Fruit fly (Drosophila melanogaster) whole organism, prepupa: ENCODE measurements around the gene CG43702.
A peak's percentile ranks its signal among the peaks of the same experiment; 100 is the strongest.

ENCODE experiments used
- Blimp-1 ChIP-seq: fragments of 200-800 bp; sonication (Bioruptor generic); optimal IDR thresholded peaks from 3 replicates; lab custom pipeline; 2017; ENCODE audit warnings: missing biosample characterization, missing genetic modification characterization, mild to moderate bottlenecking, moderate library complexity, missing genetic modification reagents
- CG10669 ChIP-seq: fragments of 200-800 bp; sonication (Bioruptor generic); optimal IDR thresholded peaks from 3 replicates; lab custom pipeline; 2018; ENCODE audit warnings: missing biosample characterization, mild to moderate bottlenecking, missing genetic modification characterization, moderate library complexity
- CG11294 ChIP-seq: fragments of 200-800 bp; sonication (Bioruptor generic); IDR thresholded peaks from 2 replicates; pipeline ENCODE4 v1.3.6; 2022; ENCODE audit warnings: missing biosample characterization, missing genetic modification characterization
- CG11762 ChIP-seq: fragments of 200-800 bp; sonication (Bioruptor generic); optimal IDR thresholded peaks from 3 replicates; lab custom pipeline; 2016; ENCODE audit warnings: missing biosample characterization, missing genetic modification characterization; ENCODE audit not compliant: insufficient read depth
- CG11902 ChIP-seq: fragments of 200-800 bp; sonication (Bioruptor generic); optimal IDR thresholded peaks from 3 replicates; lab custom pipeline; 2016; ENCODE audit warnings: missing biosample characterization, missing genetic modification characterization
- CG16779 ChIP-seq: fragments of 200-800 bp; sonication (Bioruptor generic); optimal IDR thresholded peaks from 3 replicates; lab custom pipeline; 2017; ENCODE audit warnings: missing biosample characterization, mild to moderate bottlenecking, missing genetic modification characterization
- CG3032 ChIP-seq: fragments of 200-800 bp; optimal IDR thresholded peaks from 2 replicates; lab custom pipeline; 2019; ENCODE audit warnings: missing biosample characterization, mild to moderate bottlenecking, missing genetic modification characterization, moderate library complexity
- CG31627 ChIP-seq: fragments of 200-800 bp; sonication (Bioruptor generic); optimal IDR thresholded peaks from 3 replicates; lab custom pipeline; 2016; ENCODE audit warnings: missing biosample characterization, missing genetic modification characterization
- CG32006 ChIP-seq: fragments of 200-800 bp; sonication (Bioruptor generic); optimal IDR thresholded peaks from 3 replicates; lab custom pipeline; 2017; ENCODE audit warnings: missing biosample characterization, mild to moderate bottlenecking, missing genetic modification characterization
- CG34406 ChIP-seq: fragments of 200-800 bp; sonication (Bioruptor generic); optimal IDR thresholded peaks from 3 replicates; lab custom pipeline; 2016; ENCODE audit warnings: missing biosample characterization, missing genetic modification characterization
- CG3919 ChIP-seq: fragments of 200-800 bp; sonication (Bioruptor generic); optimal IDR thresholded peaks from 3 replicates; lab custom pipeline; 2016; ENCODE audit warnings: missing biosample characterization, missing genetic modification characterization
- CG4318 ChIP-seq: fragments of 200-800 bp; sonication (Bioruptor generic); optimal IDR thresholded peaks from 3 replicates; lab custom pipeline; 2017; ENCODE audit warnings: missing biosample characterization, mild to moderate bottlenecking, missing genetic modification characterization
- CG6276 ChIP-seq: fragments of 200-800 bp; sonication (Bioruptor generic); optimal IDR thresholded peaks from 2 replicates; lab custom pipeline; 2017; ENCODE audit warnings: missing biosample characterization, mild to moderate bottlenecking, missing genetic modification characterization
- CG6792 ChIP-seq: fragments of 200-800 bp; sonication (Bioruptor generic); optimal IDR thresholded peaks from 3 replicates; lab custom pipeline; 2016; ENCODE audit warnings: missing biosample characterization, missing genetic modification characterization
- CG6808 ChIP-seq: fragments of 200-800 bp; sonication (Bioruptor generic); optimal IDR thresholded peaks from 3 replicates; lab custom pipeline; 2017; ENCODE audit warnings: missing biosample characterization, missing genetic modification characterization, mild to moderate bottlenecking, moderate library complexity, missing genetic modification reagents
- CG6854 ChIP-seq: fragments of 200-800 bp; sonication (Bioruptor generic); optimal IDR thresholded peaks from 2 replicates; lab custom pipeline; 2017; ENCODE audit warnings: missing biosample characterization, mild to moderate bottlenecking, missing genetic modification characterization
- CG7368 ChIP-seq: fragments of 200-800 bp; sonication (Bioruptor generic); optimal IDR thresholded peaks from 3 replicates; lab custom pipeline; 2016; ENCODE audit warnings: missing biosample characterization, missing genetic modification characterization
- CG8119 ChIP-seq: fragments of 200-800 bp; sonication (Bioruptor generic); IDR thresholded peaks from 3 replicates; pipeline ENCODE4 v1.3.6; 2022; ENCODE audit warnings: missing biosample characterization, missing genetic modification characterization
- CG8319 ChIP-seq: fragments of 200-800 bp; sonication (Bioruptor generic); optimal IDR thresholded peaks from 3 replicates; lab custom pipeline; 2016; ENCODE audit warnings: missing biosample characterization, missing genetic modification characterization
- CG9139 ChIP-seq: fragments of 200-800 bp; sonication (Bioruptor generic); optimal IDR thresholded peaks from 3 replicates; lab custom pipeline; 2017; ENCODE audit warnings: missing biosample characterization, mild to moderate bottlenecking, missing genetic modification characterization
- Eip75B ChIP-seq: fragments of 200-800 bp; sonication (Bioruptor generic); optimal IDR thresholded peaks from 3 replicates; lab custom pipeline; 2016; ENCODE audit warnings: missing biosample characterization, missing genetic modification characterization
- Eip78C ChIP-seq: fragments of 200-800 bp; sonication (Bioruptor generic); peaks from one replicate; lab custom pipeline; 2016; ENCODE audit warnings: missing biosample characterization, missing genetic modification characterization
- Eip93F ChIP-seq: fragments of 200-800 bp; sonication (Bioruptor generic); optimal IDR thresholded peaks from 2 replicates; lab custom pipeline; 2016; ENCODE audit warnings: missing biosample characterization, mild to moderate bottlenecking, missing genetic modification characterization
- Hr38 ChIP-seq: sonication (Bioruptor generic); optimal IDR thresholded peaks from 2 replicates; lab custom pipeline; 2016; ENCODE audit warnings: missing biosample characterization, missing genetic modification characterization
- Hr4 ChIP-seq: fragments of 200-800 bp; sonication (Bioruptor generic); optimal IDR thresholded peaks from 3 replicates; lab custom pipeline; 2016; ENCODE audit warnings: missing biosample characterization, missing genetic modification characterization
- OdsH ChIP-seq: fragments of 200-800 bp; sonication (Bioruptor generic); optimal IDR thresholded peaks from 3 replicates; lab custom pipeline; 2016; ENCODE audit warnings: missing biosample characterization, missing genetic modification characterization
- Smox ChIP-seq: fragments of 200-800 bp; sonication (Bioruptor generic); optimal IDR thresholded peaks from 3 replicates; lab custom pipeline; 2016; ENCODE audit warnings: missing biosample characterization, missing genetic modification characterization
- Sox102F ChIP-seq: fragments of 200-800 bp; sonication (Bioruptor generic); optimal IDR thresholded peaks from 2 replicates; lab custom pipeline; 2016; ENCODE audit warnings: missing biosample characterization, mild to moderate bottlenecking, missing genetic modification characterization
- Sox14 ChIP-seq: fragments of 200-800 bp; sonication (Bioruptor generic); optimal IDR thresholded peaks from 3 replicates; lab custom pipeline; 2016; ENCODE audit warnings: missing biosample characterization, missing genetic modification characterization
- Sox15 ChIP-seq: fragments of 200-800 bp; sonication (Bioruptor generic); optimal IDR thresholded peaks from 3 replicates; lab custom pipeline; 2016; ENCODE audit warnings: missing biosample characterization, missing genetic modification characterization
- achi ChIP-seq: fragments of 200-800 bp; sonication (Bioruptor generic); optimal IDR thresholded peaks from 3 replicates; lab custom pipeline; 2016; ENCODE audit warnings: missing biosample characterization, missing genetic modification characterization
- acj6 ChIP-seq: fragments of 200-800 bp; sonication (Bioruptor generic); optimal IDR thresholded peaks from 3 replicates; lab custom pipeline; 2016; ENCODE audit warnings: missing biosample characterization, missing genetic modification characterization
- cyc ChIP-seq: fragments of 200-800 bp; sonication (Bioruptor generic); optimal IDR thresholded peaks from 3 replicates; lab custom pipeline; 2016; ENCODE audit warnings: missing biosample characterization, missing genetic modification characterization
- dsx ChIP-seq: fragments of 200-800 bp; optimal IDR thresholded peaks from 3 replicates; lab custom pipeline; 2019; ENCODE audit warnings: missing biosample characterization, mild to moderate bottlenecking, missing genetic modification characterization, moderate library complexity; ENCODE audit not compliant: poor library complexity, severe bottlenecking
- esn ChIP-seq: fragments of 200-800 bp; sonication (Bioruptor generic); optimal IDR thresholded peaks from 2 replicates; lab custom pipeline; 2016; ENCODE audit warnings: missing biosample characterization, mild to moderate bottlenecking, missing genetic modification characterization, moderate library complexity
- fkh ChIP-seq: fragments of 200-800 bp; sonication (Bioruptor generic); optimal IDR thresholded peaks from 3 replicates; lab custom pipeline; 2017; ENCODE audit warnings: missing biosample characterization, mild to moderate bottlenecking, missing genetic modification characterization, moderate library complexity
- net ChIP-seq: fragments of 200-800 bp; sonication (Bioruptor generic); optimal IDR thresholded peaks from 3 replicates; lab custom pipeline; 2016; ENCODE audit warnings: missing biosample characterization, missing genetic modification characterization
- pdm3 ChIP-seq: fragments of 200-800 bp; sonication (Bioruptor generic); optimal IDR thresholded peaks from 3 replicates; lab custom pipeline; 2016; ENCODE audit warnings: missing biosample characterization, missing genetic modification characterization
- spab ChIP-seq: fragments of 200-800 bp; sonication (Bioruptor generic); optimal IDR thresholded peaks from 2 replicates; lab custom pipeline; 2017; ENCODE audit warnings: missing biosample characterization, mild to moderate bottlenecking, missing genetic modification characterization, missing genetic modification reagents
- topi ChIP-seq: fragments of 200-800 bp; sonication (Bioruptor generic); optimal IDR thresholded peaks from 3 replicates; lab custom pipeline; 2016; ENCODE audit warnings: missing biosample characterization, missing genetic modification characterization
- vri ChIP-seq: fragments of 200-800 bp; sonication (Bioruptor generic); optimal IDR thresholded peaks from 3 replicates; lab custom pipeline; 2016; ENCODE audit warnings: missing biosample characterization, mild to moderate bottlenecking, missing genetic modification characterization

Gene CG43702

dm6 chr3L:21282741-21283140 lies 15.7 kb upstream of the CG43702 start:
- no peak for TF ChIP-seq CG7368 (GFP tag; lab: Kevin White, UChicago)
- no peak for TF ChIP-seq Sox102F
- no peak for TF ChIP-seq achi (GFP tag; lab: Kevin White, UChicago)
- peak; percentile 76 for TF ChIP-seq Eip93F
- TF ChIP-seq vri (GFP tag; lab: Kevin White, UChicago), result peak; percentile 33

- TF ChIP-seq Sox15 (GFP tag; lab: Kevin White, UChicago), result no peak
Observed at dm6 chr3L:21283795-21284194, 14.7 kb upstream of the CG43702 start.

dm6 chr3L:21284720-21285638 lies 13.5 kb upstream of the CG43702 start:
- peak; percentile 35 for TF ChIP-seq fkh (GFP tag; lab: Kevin White, UChicago)
- TF ChIP-seq esn (GFP tag; lab: Kevin White, UChicago), result no peak
- peak; percentile 55 for TF ChIP-seq Eip78C (GFP tag; lab: Kevin White, UChicago)
- peak; percentile 81 for TF ChIP-seq vri (GFP tag; lab: Kevin White, UChicago)
- peak; percentile 37 for TF ChIP-seq Eip93F
- TF ChIP-seq CG7368 (GFP tag; lab: Kevin White, UChicago), result no peak

- TF ChIP-seq CG3919 (peak; percentile 66), Blimp-1 (GFP tag; lab: Kevin White, UChicago) (peak; percentile 56), CG10669 (GFP tag; lab: Kevin White, UChicago) (peak; percentile 33), pdm3 (peak; percentile 61), CG8319 (peak; percentile 13), CG6276 (no peak), spab (GFP tag; lab: Kevin White, UChicago) (no peak), CG6854 (peak; percentile 70), Sox14 (GFP tag; lab: Kevin White, UChicago) (peak; percentile 70), CG6808 (GFP tag; lab: Kevin White, UChicago) (no peak), cyc (GFP tag; lab: Kevin White, UChicago) (peak; percentile 69), esn (GFP tag; lab: Kevin White, UChicago) (peak; percentile 67), Eip78C (GFP tag; lab: Kevin White, UChicago) (peak; percentile 94), vri (GFP tag; lab: Kevin White, UChicago) (peak; percentile 65), CG32006 (GFP tag; lab: Kevin White, UChicago) (peak; percentile 46), CG16779 (tag; lab: Kevin White, UChicago) (no peak), CG4318 (peak; percentile 23), OdsH (GFP tag; lab: Kevin White, UChicago) (peak; percentile 61), CG11294 (no peak), CG3032 (peak; percentile 69), Sox102F (peak; percentile 16), acj6 (peak; percentile 48), CG34406 (GFP tag; lab: Kevin White, UChicago) (peak; percentile 15), net (GFP tag; lab: Kevin White, UChicago) (peak; percentile 25), CG31627 (GFP tag; lab: Kevin White, UChicago) (peak; percentile 66), CG11902 (GFP tag; lab: Kevin White, UChicago) (peak; percentile 54), Hr38 (GFP tag; lab: Kevin White, UChicago) (no peak), Hr4 (GFP tag; lab: Kevin White, UChicago) (peak; percentile 47), CG11762 (peak; percentile 5), dsx (GFP tag; lab: Kevin White, UChicago) (peak; percentile 4), CG9139 (GFP tag; lab: Kevin White, UChicago) (peak; percentile 11), CG8119 (GFP tag; lab: Robert Waterston, UW) (no peak), Smox (GFP tag; lab: Kevin White, UChicago) (peak; percentile 44), CG6792 (GFP tag; lab: Kevin White, UChicago) (peak; percentile 25), topi (GFP tag; lab: Kevin White, UChicago) (peak; percentile 70), Sox15 (GFP tag; lab: Kevin White, UChicago) (peak; percentile 41), Eip93F (no peak), Eip75B (GFP tag; lab: Kevin White, UChicago) (peak; percentile 44)
Observed at dm6 chr3L:21285639-21286338, 12.7 kb upstream of the CG43702 start, which contains the start of the genes CG12974 and pzg. Gene CG12974, minus strand, starts transcription at chr3L:21285962. Gene pzg, plus strand, starts transcription at chr3L:21286099.
